Worm (Caenorhabditis elegans) whole organism, late embryonic: Measurements from ENCODE around the gene F52C12.2.

Source experiments
- F13H6.1 ChIP-seq: sonication (generic microtip); optimal IDR thresholded peaks from 2 replicates; lab custom pipeline; 2016; ENCODE audit warnings: missing genetic modification characterization, missing compliant biosample characterization
- K02D7.2 ChIP-seq: sonication (generic microtip); optimal IDR thresholded peaks from 2 replicates; lab custom pipeline; 2017; ENCODE audit warnings: mild to moderate bottlenecking, missing genetic modification characterization, missing compliant biosample characterization
- ceh-14 ChIP-seq: sonication (generic microtip); optimal IDR thresholded peaks from 2 replicates; lab custom pipeline; 2016; ENCODE audit warnings: missing genotype, missing genetic modification characterization, missing compliant biosample characterization
- ceh-19 ChIP-seq: fragments of 200-800 bp; sonication (Bioruptor generic); optimal IDR thresholded peaks from 2 replicates; lab custom pipeline; 2018; ENCODE audit warnings: mild to moderate bottlenecking, missing genetic modification characterization, missing compliant biosample characterization
- ceh-2 ChIP-seq: sonication (generic microtip); optimal IDR thresholded peaks from 2 replicates; lab custom pipeline; 2016; ENCODE audit warnings: missing genotype, missing genetic modification characterization, missing compliant biosample characterization
- ceh-24 ChIP-seq: sonication (generic microtip); optimal IDR thresholded peaks from 2 replicates; lab custom pipeline; 2016; ENCODE audit warnings: mild to moderate bottlenecking, missing genetic modification characterization, missing compliant biosample characterization
- ceh-45 ChIP-seq: fragments of 200-800 bp; sonication (Bioruptor generic); IDR thresholded peaks from 2 replicates; pipeline ENCODE4 v1.3.6; 2022; ENCODE audit warnings: missing genetic modification reagents, missing genetic modification characterization, missing compliant biosample characterization
- ceh-48 ChIP-seq: sonication (generic microtip); optimal IDR thresholded peaks from 2 replicates; lab custom pipeline; 2016; ENCODE audit warnings: missing genetic modification characterization, inconsistent platforms, missing compliant biosample characterization
- ceh-6 ChIP-seq: fragments of 200-800 bp; sonication (Bioruptor generic); optimal IDR thresholded peaks from 2 replicates; lab custom pipeline; 2018; ENCODE audit warnings: mild to moderate bottlenecking, missing genetic modification characterization, missing compliant biosample characterization
- ceh-9 ChIP-seq: sonication (generic microtip); optimal IDR thresholded peaks from 2 replicates; lab custom pipeline; 2016; ENCODE audit warnings: mild to moderate bottlenecking, missing genetic modification characterization, inconsistent platforms, missing compliant biosample characterization
- dmd-4 ChIP-seq: sonication (generic microtip); optimal IDR thresholded peaks from 2 replicates; lab custom pipeline; 2016; ENCODE audit warnings: borderline replicate concordance, missing genetic modification characterization, missing compliant biosample characterization
- fkh-10 ChIP-seq: fragments of 150-350 bp; optimal IDR thresholded peaks from 2 replicates; lab custom pipeline; 2014; ENCODE audit warnings: missing biosample characterization, missing genetic modification reagents, missing genetic modification characterization
- hlh-15 ChIP-seq: sonication (generic microtip); optimal IDR thresholded peaks from 2 replicates; lab custom pipeline; 2016; ENCODE audit warnings: missing genetic modification characterization, missing compliant biosample characterization
- hlh-6 ChIP-seq: sonication (generic microtip); optimal IDR thresholded peaks from 2 replicates; lab custom pipeline; 2016; ENCODE audit warnings: missing genotype, missing genetic modification characterization, missing compliant biosample characterization
- lin-11 ChIP-seq: fragments of 200-800 bp; sonication (Bioruptor generic); optimal IDR thresholded peaks from 2 replicates; lab custom pipeline; 2018; ENCODE audit warnings: mild to moderate bottlenecking, missing genetic modification characterization, missing compliant biosample characterization
- madf-2 ChIP-seq: sonication (generic microtip); optimal IDR thresholded peaks from 2 replicates; lab custom pipeline; 2017; ENCODE audit warnings: missing genetic modification characterization, missing compliant biosample characterization
- nfya-1 ChIP-seq: sonication (generic microtip); optimal IDR thresholded peaks from 2 replicates; lab custom pipeline; 2017; ENCODE audit warnings: missing genetic modification characterization, mild to moderate bottlenecking, missing compliant biosample characterization, antibody characterized with exemption, moderate library complexity
- nhr-11 ChIP-seq: fragments of 150-350 bp; optimal IDR thresholded peaks from 2 replicates; lab custom pipeline; 2014; ENCODE audit warnings: missing biosample characterization, missing genetic modification characterization
- npax-4 ChIP-seq: sonication (generic microtip); optimal IDR thresholded peaks from 2 replicates; lab custom pipeline; 2016; ENCODE audit warnings: missing genetic modification characterization, missing compliant biosample characterization
- pag-3 ChIP-seq: sonication (generic microtip); optimal IDR thresholded peaks from 2 replicates; lab custom pipeline; 2016; ENCODE audit warnings: missing compliant biosample characterization, missing genetic modification characterization, borderline replicate concordance
- pat-9 ChIP-seq: fragments of 200-800 bp; sonication (Bioruptor generic); optimal IDR thresholded peaks from 2 replicates; lab custom pipeline; 2018; ENCODE audit warnings: mild to moderate bottlenecking, missing genetic modification characterization, moderate library complexity, missing compliant biosample characterization
- pha-2 ChIP-seq: sonication (generic microtip); optimal IDR thresholded peaks from 2 replicates; lab custom pipeline; 2017; ENCODE audit warnings: mild to moderate bottlenecking, missing genetic modification characterization, missing compliant biosample characterization
- pha-4 ChIP-seq: fragments of 150-350 bp; optimal IDR thresholded peaks from 2 replicates; lab custom pipeline; 2018; ENCODE audit warnings: missing biosample characterization, missing genetic modification reagents, missing genetic modification characterization
- rnt-1 ChIP-seq: sonication (generic microtip); optimal IDR thresholded peaks from 2 replicates; lab custom pipeline; 2016; ENCODE audit warnings: missing genetic modification characterization, missing compliant biosample characterization
- sox-4 ChIP-seq: sonication (generic microtip); optimal IDR thresholded peaks from 2 replicates; lab custom pipeline; 2017; ENCODE audit warnings: mild to moderate bottlenecking, missing genetic modification characterization, inconsistent platforms, missing compliant biosample characterization
- syd-9 ChIP-seq: sonication (generic microtip); optimal IDR thresholded peaks from 2 replicates; lab custom pipeline; 2016; ENCODE audit warnings: mild to moderate bottlenecking, missing genetic modification characterization, moderate library complexity, missing compliant biosample characterization
- ttx-3 ChIP-seq: sonication (generic microtip); optimal IDR thresholded peaks from 2 replicates; lab custom pipeline; 2016; ENCODE audit warnings: missing genetic modification reagents, missing genetic modification characterization, missing compliant biosample characterization
- unc-3 ChIP-seq, 2 experiments: fragments of 200-800 bp in 1 of 2; sonication (Bioruptor generic) in 1 of 2; sonication (generic microtip) in 1 of 2; conservative IDR thresholded peaks in 1 of 2; optimal IDR thresholded peaks in 1 of 2; 2 replicates each; pipeline versions ENCODE4 v1.3.6 to Lab custom; 2016 to 2022; ENCODE audit warnings: missing compliant biosample characterization in 2 of 2, missing genetic modification characterization in 2 of 2, missing genetic modification reagents in 1 of 2
- unc-55 ChIP-seq: sonication (generic microtip); optimal IDR thresholded peaks from 2 replicates; lab custom pipeline; 2017; ENCODE audit warnings: missing biosample characterization, missing genetic modification reagents, missing genetic modification characterization
- zip-5 ChIP-seq: sonication (generic microtip); optimal IDR thresholded peaks from 2 replicates; lab custom pipeline; 2016; ENCODE audit warnings: missing genetic modification characterization, missing compliant biosample characterization

Gene F52C12.2

ce11 chrIV:1963247-1963646, 9.9 kb downstream of the F52C12.2 start, which contains the start of gene ulp-3:
ulp-3 (plus strand) TSS chrIV:1963634.
- TF ChIP-seq syd-9 (tag; lab: Kevin White, UChicago) (no peak), ceh-48 (no peak), ceh-9 (tag; lab: Kevin White, UChicago) (no peak), zip-5 (tag; lab: Kevin White, UChicago) (no peak), ceh-14 (tag; lab: Kevin White, UChicago) (no peak)

- TF ChIP-seq pha-4 = no peak
- no peak for TF ChIP-seq sox-4 (tag; lab: Kevin White, UChicago)
- no peak for TF ChIP-seq pha-2 (tag; lab: Kevin White, UChicago)
- TF ChIP-seq ceh-19 (GFP tag; lab: Kevin White, UChicago) = no peak
- TF ChIP-seq lin-11 = no peak
- TF ChIP-seq unc-3 (GFP tag; conservative IDR thresholded peaks at IDR 0.05; lab: Robert Waterston, UW) = no peak
- no peak for TF ChIP-seq unc-3 (tag; optimal IDR thresholded peaks at IDR 0.05; lab: Kevin White, UChicago)
- TF ChIP-seq nfya-1 = no peak
- no peak for TF ChIP-seq ceh-45 (GFP tag; lab: Robert Waterston, UW)
- no peak for TF ChIP-seq hlh-6 (tag; lab: Kevin White, UChicago)
- TF ChIP-seq ceh-6 (GFP tag; lab: Kevin White, UChicago) = no peak
- TF ChIP-seq, all 69 proteins: peak for 0
Measured at ce11 chrIV:1964057-1964456, 10.7 kb downstream of the F52C12.2 start.

- peak; percentile 27 for TF ChIP-seq ceh-48
- TF ChIP-seq pha-4 = no peak
Measured at ce11 chrIV:1965135-1965534, 11.8 kb downstream of the F52C12.2 start, which contains the start of gene Y48A5A.1. Y48A5A.1 (plus strand) TSS chrIV:1965481.

- TF ChIP-seq rnt-1 (no peak), ceh-48 (peak; percentile 20)
Measured at ce11 chrIV:1969353-1969752, 16.0 kb downstream of the F52C12.2 start, which contains the start of gene Y48A5A.3. Y48A5A.3 (plus strand) TSS chrIV:1969737.

ce11 chrIV:1970158-1970557, 16.8 kb downstream of the F52C12.2 start:
- TF ChIP-seq npax-4 (tag; lab: Kevin White, UChicago) (no peak), F13H6.1 (tag; lab: Kevin White, UChicago) (no peak), pag-3 (tag; lab: Kevin White, UChicago) (no peak), hlh-15 (tag; lab: Kevin White, UChicago) (no peak), pat-9 (tag; lab: Kevin White, UChicago) (no peak), ceh-45 (GFP tag; lab: Robert Waterston, UW) (no peak), fkh-10 (GFP tag; lab: Kevin White, UChicago) (no peak), ceh-24 (tag; lab: Kevin White, UChicago) (no peak), rnt-1 (no peak), K02D7.2 (no peak), ttx-3 (tag; lab: Kevin White, UChicago) (no peak), madf-2 (no peak), zip-5 (tag; lab: Kevin White, UChicago) (no peak), dmd-4 (tag; lab: Kevin White, UChicago) (no peak)
- TF ChIP-seq, all 69 proteins: peak for 0

- TF ChIP-seq nhr-11 (tag; lab: Kevin White, UChicago) = no peak
- TF ChIP-seq fkh-10 (GFP tag; lab: Kevin White, UChicago) = no peak
- no peak for TF ChIP-seq ceh-2 (tag; lab: Kevin White, UChicago)
- no peak for TF ChIP-seq unc-55 (GFP tag; lab: Kevin White, UChicago)
Measured at ce11 chrIV:1971078-1971477, 17.7 kb downstream of the F52C12.2 start.
